Worm (Caenorhabditis elegans): ENCODE results near the gene ifta-2.
A peak's percentile ranks its signal among the peaks of the same experiment; 100 is the strongest.

ifta-2 gene

DNA sequence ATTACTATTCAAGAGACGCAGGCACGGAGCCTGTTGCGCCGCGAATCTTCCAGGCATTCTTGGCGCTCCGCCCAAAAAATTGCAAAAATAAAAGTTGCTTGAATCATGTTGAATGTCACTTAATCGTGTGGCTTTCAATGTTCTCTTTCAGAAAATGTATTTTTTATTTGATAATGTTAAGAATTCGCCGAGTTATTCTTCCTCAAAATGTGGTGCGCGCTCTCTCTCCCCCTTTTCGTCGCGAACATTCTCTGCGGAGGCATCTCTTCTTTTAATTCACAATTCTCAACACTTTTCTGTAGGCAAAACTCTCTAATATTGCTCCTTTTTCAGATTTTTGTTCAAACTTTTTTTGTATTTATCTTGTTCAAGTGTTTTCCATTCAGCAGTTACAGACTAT lies 23.5 kb downstream of the ifta-2 start (continued):
- TF ChIP-seq egl-27 (tag; optimal IDR thresholded peaks at IDR 0.05) (peak; percentile 64), fkh-2 (tag; optimal IDR thresholded peaks at IDR 0.05) (no peak), elt-1 (tag; optimal IDR thresholded peaks at IDR 0.05) (peak; percentile 42), pqm-1 (tag; optimal IDR thresholded peaks at IDR 0.05) (peak; percentile 92), unc-62 (GFP tag; optimal IDR thresholded peaks at IDR 0.05) (peak; percentile 81), hmg-11 (tag; optimal IDR thresholded peaks at IDR 0.05) (peak; percentile 90), unc-39 (tag; optimal IDR thresholded peaks at IDR 0.05) (no peak), ceh-16 (tag; optimal IDR thresholded peaks at IDR 0.05) (peak; percentile 3), elt-3 (tag; optimal IDR thresholded peaks at IDR 0.05) (peak in 1 of 3 experiments; percentile 87), nhr-23 (tag; optimal IDR thresholded peaks at IDR 0.05) (peak; percentile 98), nhr-12 (tag; optimal IDR thresholded peaks at IDR 0.05) (no peak)

DNA sequence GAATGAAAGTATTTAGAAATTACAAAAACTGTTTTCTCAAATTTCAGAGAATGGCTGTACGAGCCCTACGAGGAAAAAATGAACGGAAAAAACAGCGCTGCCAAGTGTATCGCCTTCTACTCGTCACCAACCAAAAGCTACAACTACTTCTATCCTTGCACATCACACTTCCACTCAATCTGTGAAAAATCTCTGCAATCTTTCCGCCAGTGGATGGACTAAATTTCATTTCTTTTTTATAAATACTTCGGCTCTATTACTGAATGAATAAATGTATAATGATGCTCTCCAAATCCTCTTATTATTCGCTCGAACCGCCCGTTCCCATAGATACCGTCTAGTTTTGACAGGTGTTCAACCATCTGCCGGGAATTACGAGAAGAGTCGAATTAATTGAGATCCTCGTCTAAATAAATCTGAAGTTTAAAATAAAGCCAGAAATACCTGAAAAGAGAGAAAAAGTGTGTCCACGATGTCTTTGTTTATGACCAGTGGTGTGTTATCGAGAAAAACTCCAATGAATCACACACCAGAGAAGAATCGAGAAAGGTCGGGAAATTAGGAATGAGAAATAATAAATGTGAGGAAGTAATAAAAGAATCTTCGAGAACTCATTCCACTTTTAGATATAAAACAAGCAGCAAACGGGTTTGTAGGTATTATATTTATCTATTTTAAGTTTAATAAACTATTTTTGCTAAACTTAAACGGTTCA lies 24.2 kb downstream of the ifta-2 start:
- no peak for TF ChIP-seq hmg-11 (tag; optimal IDR thresholded peaks at IDR 0.05)
- TF ChIP-seq ama-1 (optimal IDR thresholded peaks at IDR 0.05) = peak; percentile 10
- TF ChIP-seq lin-15B (tag; optimal IDR thresholded peaks at IDR 0.05) = no peak
- no peak for TF ChIP-seq aly-2 (tag; optimal IDR thresholded peaks at IDR 0.05)
- no peak for TF ChIP-seq nhr-23 (tag; optimal IDR thresholded peaks at IDR 0.05)

DNA sequence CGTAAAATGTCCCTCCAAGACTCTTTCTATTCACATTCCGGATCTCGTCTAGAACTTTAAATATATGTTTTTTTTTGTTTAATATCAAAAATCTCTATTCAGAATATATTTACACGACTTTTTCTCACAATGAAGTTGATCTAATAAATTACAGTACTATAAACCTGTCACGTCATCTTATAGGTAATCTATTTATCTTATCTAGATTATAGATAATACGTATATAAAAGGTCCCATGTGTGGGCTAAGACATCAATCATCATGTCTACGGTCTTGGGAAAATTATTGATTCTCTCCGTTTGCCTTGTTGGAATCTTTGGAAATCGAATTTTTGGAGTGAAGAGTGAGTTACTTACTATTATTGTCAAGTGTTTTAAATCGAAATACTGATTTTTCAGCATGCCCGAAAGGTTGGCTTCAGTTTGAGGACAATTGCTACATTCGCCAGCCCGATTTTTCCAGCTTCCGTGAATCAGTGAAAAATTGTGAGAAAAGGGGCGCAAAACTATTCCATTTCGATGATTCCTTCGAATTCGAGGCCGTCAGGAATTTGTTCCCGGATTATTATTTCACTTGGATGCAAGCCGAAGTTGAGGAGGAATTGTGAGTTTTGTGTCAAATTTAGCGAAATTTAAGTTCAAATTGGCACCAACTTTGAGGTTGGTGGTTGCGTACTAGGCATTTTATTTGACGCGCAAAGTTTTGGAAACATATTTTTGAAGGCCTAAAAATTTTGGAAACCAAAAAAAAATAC lies 25.0 kb downstream of the ifta-2 start, which contains the start of gene clec-196:
TSS of gene clec-196 (plus strand) at position 252 of the 754 bp plus-strand sequence.
- TF ChIP-seq skn-1 (tag; optimal IDR thresholded peaks at IDR 0.05) = no peak
- no peak for TF ChIP-seq elt-2 (tag; optimal IDR thresholded peaks at IDR 0.05)
- TF ChIP-seq fos-1 (tag; optimal IDR thresholded peaks at IDR 0.05) = no peak
- no peak for TF ChIP-seq aly-2 (tag; optimal IDR thresholded peaks at IDR 0.05)
- no peak for TF ChIP-seq zag-1 (tag; optimal IDR thresholded peaks at IDR 0.05)
- TF ChIP-seq nfya-1 (tag; optimal IDR thresholded peaks at IDR 0.05; ENCODE audit: insufficient read depth) = peak; percentile 52
- no peak for TF ChIP-seq unc-39 (tag; optimal IDR thresholded peaks at IDR 0.05)
- no peak for TF ChIP-seq elt-1 (tag; optimal IDR thresholded peaks at IDR 0.05)
- no peak for TF ChIP-seq egl-5 (tag; optimal IDR thresholded peaks at IDR 0.05)
- no peak for TF ChIP-seq elt-3 (tag; optimal IDR thresholded peaks at IDR 0.05)
- TF ChIP-seq ceh-9 (tag; optimal IDR thresholded peaks at IDR 0.05) = no peak
- no peak for TF ChIP-seq lsy-12 (tag; optimal IDR thresholded peaks at IDR 0.05)
- TF ChIP-seq nhr-28 (tag; optimal IDR thresholded peaks at IDR 0.05) = no peak
- no peak for TF ChIP-seq tbx-2 (tag; optimal IDR thresholded peaks at IDR 0.05)
- TF ChIP-seq nhr-25 (tag; optimal IDR thresholded peaks at IDR 0.05) = no peak
- peak; percentile 19 for TF ChIP-seq hmg-11 (tag; optimal IDR thresholded peaks at IDR 0.05)
- TF ChIP-seq ama-1 (optimal IDR thresholded peaks at IDR 0.05) = peak; percentile 14
- TF ChIP-seq fkh-2 (tag; optimal IDR thresholded peaks at IDR 0.05) = no peak

DNA sequence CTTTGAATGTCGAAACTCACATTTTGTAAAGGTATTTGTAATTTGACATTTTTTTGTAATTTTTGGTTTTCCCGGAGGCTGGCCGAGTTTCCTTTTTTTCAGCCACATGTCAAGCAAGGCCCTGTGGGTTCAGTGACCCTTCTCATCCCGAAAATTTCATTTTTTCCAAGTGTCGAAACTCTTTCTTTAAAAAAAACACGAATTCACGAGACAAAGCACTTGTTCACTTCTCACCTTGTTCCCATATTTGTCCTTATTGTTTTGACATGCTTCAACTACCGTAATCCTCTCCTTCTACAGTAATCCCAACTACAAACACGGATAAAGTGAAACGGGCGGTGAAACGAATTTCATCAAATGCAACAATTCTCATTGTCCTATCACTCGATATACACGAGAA lies 26.6 kb downstream of the ifta-2 start, which contains the start of gene lhfp-4:
TSS of gene lhfp-4 (plus strand) at position 301 of the 400 bp plus-strand sequence.
- TF ChIP-seq elt-1 (tag; optimal IDR thresholded peaks at IDR 0.05) (no peak), nhr-67 (tag; optimal IDR thresholded peaks at IDR 0.05) (no peak), nhr-76 (tag; optimal IDR thresholded peaks at IDR 0.05) (no peak), nfya-1 (tag; optimal IDR thresholded peaks at IDR 0.05; ENCODE audit: insufficient read depth) (no peak), nhr-77 (tag; optimal IDR thresholded peaks at IDR 0.05) (no peak), fos-1 (tag; optimal IDR thresholded peaks at IDR 0.05) (no peak), hmg-11 (tag; optimal IDR thresholded peaks at IDR 0.05) (no peak), sea-2 (GFP tag; optimal IDR thresholded peaks at IDR 0.05) (no peak), eor-1 (tag; optimal IDR thresholded peaks at IDR 0.05) (no peak), mml-1 (tag; optimal IDR thresholded peaks at IDR 0.05) (no peak), nhr-12 (tag; optimal IDR thresholded peaks at IDR 0.05) (no peak), jun-1 (tag; optimal IDR thresholded peaks at IDR 0.05) (no peak), nhr-23 (tag; optimal IDR thresholded peaks at IDR 0.05) (no peak), egl-27 (tag; optimal IDR thresholded peaks at IDR 0.05) (no peak), nhr-43 (tag; optimal IDR thresholded peaks at IDR 0.05; ENCODE audit: poor library complexity, severe bottlenecking) (no peak), ztf-4 (tag; optimal IDR thresholded peaks at IDR 0.05) (no peak), daf-12 (tag; optimal IDR thresholded peaks at IDR 0.05) (no peak), nhr-11 (tag; optimal IDR thresholded peaks at IDR 0.05) (no peak), ceh-82 (tag; optimal IDR thresholded peaks at IDR 0.05) (no peak)

Data from whole organism, L3 larva.